Fruit fly (Drosophila melanogaster): ENCODE measurements around the gene Gr64b.

Gr64b gene

DNA sequence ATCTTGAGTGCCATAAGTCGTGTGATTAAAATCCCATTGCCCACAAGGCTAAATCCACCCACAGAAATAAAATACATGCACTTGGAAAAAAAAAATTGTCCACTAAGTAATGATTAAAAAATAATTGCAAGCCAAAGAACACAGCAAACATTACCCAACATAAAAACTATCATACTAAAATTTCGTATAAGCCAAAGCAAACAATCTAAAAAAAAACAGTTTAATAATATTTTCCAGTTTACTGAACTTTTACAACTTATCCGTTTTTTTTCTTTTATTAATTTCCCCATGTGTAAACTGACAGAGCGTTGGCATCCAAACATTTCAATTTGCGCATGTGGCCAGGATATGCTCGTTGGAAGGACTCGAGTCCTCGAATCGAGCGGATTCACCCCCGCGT, 51.9 kb downstream of the Gr64b start:
- TF ChIP-seq D1 (tag; optimal IDR thresholded peaks at IDR 0.05) = no peak
- no peak for TF ChIP-seq Pif1A (GFP tag; optimal IDR thresholded peaks at IDR 0.05)
- no peak for TF ChIP-seq Pif1B (GFP tag; optimal IDR thresholded peaks at IDR 0.05)
- no peak for TF ChIP-seq Ets98B (GFP tag; IDR thresholded peaks at IDR 0.05)
- no peak for TF ChIP-seq CG17806 (tag; optimal IDR thresholded peaks at IDR 0.05)
- TF ChIP-seq Snoo (tag; optimal IDR thresholded peaks at IDR 0.05) = no peak
- TF ChIP-seq CG32121 (GFP tag; IDR thresholded peaks at IDR 0.05) = no peak
- no peak for TF ChIP-seq rn (GFP tag; IDR thresholded peaks at IDR 0.05)
- TF ChIP-seq CG13204 (GFP tag; optimal IDR thresholded peaks at IDR 0.05) = no peak
- no peak for TF ChIP-seq CG10348 (GFP tag; IDR thresholded peaks at IDR 0.05)
- TF ChIP-seq CG34367 (tag; optimal IDR thresholded peaks at IDR 0.05) = no peak
- no peak for TF ChIP-seq EcR (GFP tag; optimal IDR thresholded peaks at IDR 0.05)

DNA sequence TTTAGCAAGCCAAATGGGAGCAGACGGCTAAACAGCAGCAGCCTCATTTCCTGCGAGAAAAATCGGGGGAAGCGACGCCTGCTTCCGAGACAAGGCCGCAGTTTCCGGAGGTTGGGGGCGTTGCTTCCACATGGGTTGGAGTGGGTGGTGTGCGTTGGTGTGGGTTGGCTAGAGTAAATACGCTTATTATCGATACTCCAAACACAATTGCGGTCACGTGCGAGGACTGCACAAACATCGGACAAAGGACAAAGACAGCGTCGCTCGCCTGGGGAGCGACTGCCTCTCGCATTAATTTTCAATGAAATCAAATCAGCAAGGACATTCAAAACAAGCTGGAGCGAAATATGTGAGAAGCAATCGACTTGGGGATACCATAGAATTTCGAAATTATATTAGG, 52.8 kb downstream of the Gr64b start:
- TF ChIP-seq CG14655 (GFP tag; optimal IDR thresholded peaks at IDR 0.05) = no peak
- TF ChIP-seq CG8159 (tag; optimal IDR thresholded peaks at IDR 0.05) = no peak

All from whole organism, pupa.